Worm (Caenorhabditis elegans): Measurements from ENCODE around the gene abl-1.

abl-1 gene

ce11 chrX:10599719-10600155, 24.3 kb downstream of the abl-1 start:
- no peak for TF ChIP-seq W03F9.2 (tag; optimal IDR thresholded peaks at IDR 0.05)
- no peak for TF ChIP-seq him-1 (tag; optimal IDR thresholded peaks at IDR 0.05)
- TF ChIP-seq dao-5 (tag; optimal IDR thresholded peaks at IDR 0.05), result no peak

- TF ChIP-seq dao-5 (tag; optimal IDR thresholded peaks at IDR 0.05) (no peak), him-1 (tag; optimal IDR thresholded peaks at IDR 0.05) (peak; percentile 41)
Observed at ce11 chrX:10597554-10598191, 26.3 kb downstream of the abl-1 start.

- no peak for TF ChIP-seq W03F9.2 (tag; optimal IDR thresholded peaks at IDR 0.05)
- TF ChIP-seq him-1 (tag; optimal IDR thresholded peaks at IDR 0.05), result no peak
- no peak for TF ChIP-seq dao-5 (tag; optimal IDR thresholded peaks at IDR 0.05)
Observed at ce11 chrX:10596420-10596907, 27.5 kb downstream of the abl-1 start.

ce11 chrX:10594701-10595421, 29.1 kb downstream of the abl-1 start:
- TF ChIP-seq dao-5 (tag; optimal IDR thresholded peaks at IDR 0.05) (no peak), W03F9.2 (tag; optimal IDR thresholded peaks at IDR 0.05) (no peak), him-1 (tag; optimal IDR thresholded peaks at IDR 0.05) (no peak)

ce11 chrX:10593756-10594376, 30.1 kb downstream of the abl-1 start:
- no peak for TF ChIP-seq dao-5 (tag; optimal IDR thresholded peaks at IDR 0.05)

- TF ChIP-seq him-1 (tag; optimal IDR thresholded peaks at IDR 0.05), result no peak
- no peak for TF ChIP-seq W03F9.2 (tag; optimal IDR thresholded peaks at IDR 0.05)
- TF ChIP-seq dao-5 (tag; optimal IDR thresholded peaks at IDR 0.05), result no peak
Observed at ce11 chrX:10593234-10593633, 30.8 kb downstream of the abl-1 start, which contains the start of gene sdn-1. Gene sdn-1 (minus strand): TSS chrX:10593334.

ce11 chrX:10591208-10591782, 32.7 kb downstream of the abl-1 start:
- no peak for TF ChIP-seq dao-5 (tag; optimal IDR thresholded peaks at IDR 0.05)
- TF ChIP-seq W03F9.2 (tag; optimal IDR thresholded peaks at IDR 0.05), result no peak
- no peak for TF ChIP-seq him-1 (tag; optimal IDR thresholded peaks at IDR 0.05)

ce11 chrX:10590772-10591171, 33.2 kb downstream of the abl-1 start:
- no peak for TF ChIP-seq him-1 (tag; optimal IDR thresholded peaks at IDR 0.05)
- no peak for TF ChIP-seq W03F9.2 (tag; optimal IDR thresholded peaks at IDR 0.05)
- TF ChIP-seq dao-5 (tag; optimal IDR thresholded peaks at IDR 0.05), result no peak

ce11 chrX:10589465-10589864, 34.5 kb downstream of the abl-1 start, which contains the start of gene F57C7.4:
Gene F57C7.4 (minus strand): TSS chrX:10589565.
- TF ChIP-seq dao-5 (tag; optimal IDR thresholded peaks at IDR 0.05) (no peak), W03F9.2 (tag; optimal IDR thresholded peaks at IDR 0.05) (no peak), him-1 (tag; optimal IDR thresholded peaks at IDR 0.05) (no peak)

- no peak for TF ChIP-seq dao-5 (tag; optimal IDR thresholded peaks at IDR 0.05)
Observed at ce11 chrX:10576872-10577271, 47.1 kb downstream of the abl-1 start, which contains the start of gene nhx-5. Gene nhx-5 (plus strand): TSS chrX:10576953.

- no peak for TF ChIP-seq W03F9.2 (tag; optimal IDR thresholded peaks at IDR 0.05)
- no peak for TF ChIP-seq dao-5 (tag; optimal IDR thresholded peaks at IDR 0.05)
Observed at ce11 chrX:10576410-10576809, 47.6 kb downstream of the abl-1 start.

ce11 chrX:10569185-10569584, 54.8 kb downstream of the abl-1 start, which contains the start of gene bet-2:
Gene bet-2 (plus strand): TSS chrX:10569273.
- no peak for TF ChIP-seq dao-5 (tag; optimal IDR thresholded peaks at IDR 0.05)
- no peak for TF ChIP-seq him-1 (tag; optimal IDR thresholded peaks at IDR 0.05)
- no peak for TF ChIP-seq W03F9.2 (tag; optimal IDR thresholded peaks at IDR 0.05)

ce11 chrX:10568385-10569149, 55.4 kb downstream of the abl-1 start:
- TF ChIP-seq dao-5 (tag; optimal IDR thresholded peaks at IDR 0.05) (peak; percentile 7), W03F9.2 (tag; optimal IDR thresholded peaks at IDR 0.05) (peak; percentile 82), him-1 (tag; optimal IDR thresholded peaks at IDR 0.05) (peak; percentile 94)
